Fruit fly (Drosophila melanogaster): Measurements from ENCODE around the gene CG6870.

Gene CG6870

dm6 chr2L:17591960-17592359 lies at the start of gene CG6870, which contains the start of gene Sytalpha:
CG6870 (minus strand) TSS chr2L:17592299.
Sytalpha (plus strand) TSS chr2L:17592260.
- TF ChIP-seq OdsH (GFP tag; optimal IDR thresholded peaks at IDR 0.05) (no peak), CG15336 (GFP tag; IDR thresholded peaks at IDR 0.05) (no peak), Hr39 (GFP tag; optimal IDR thresholded peaks at IDR 0.05) (no peak), Eip78C (GFP tag) (no peak), CG11902 (GFP tag; optimal IDR thresholded peaks at IDR 0.05) (no peak), Ets96B (tag; optimal IDR thresholded peaks at IDR 0.05) (no peak), fd59A (GFP tag; optimal IDR thresholded peaks at IDR 0.05) (no peak), CG10669 (GFP tag; optimal IDR thresholded peaks at IDR 0.05) (no peak), CG6163 (GFP tag; IDR thresholded peaks at IDR 0.05) (no peak), vri (GFP tag; optimal IDR thresholded peaks at IDR 0.05) (no peak)

dm6 chr2L:17627559-17627958 lies 35.5 kb upstream of the CG6870 start, which contains the start of gene CG43054:
CG43054 (plus strand) TSS chr2L:17627859.
- TF ChIP-seq pdm3 (GFP tag; optimal IDR thresholded peaks at IDR 0.05): no peak
- no peak for TF ChIP-seq CG8119 (GFP tag; IDR thresholded peaks at IDR 0.05)
- TF ChIP-seq fd59A (GFP tag; optimal IDR thresholded peaks at IDR 0.05): no peak
- no peak for TF ChIP-seq dsx (GFP tag; optimal IDR thresholded peaks at IDR 0.05; ENCODE audit: poor library complexity, severe bottlenecking)
- TF ChIP-seq CG10631 (GFP tag; optimal IDR thresholded peaks at IDR 0.05): no peak
- TF ChIP-seq Hr4 (GFP tag; optimal IDR thresholded peaks at IDR 0.05): no peak

- no peak for TF ChIP-seq CG8319 (GFP tag; optimal IDR thresholded peaks at IDR 0.05)
- no peak for TF ChIP-seq Eip93F (GFP tag; optimal IDR thresholded peaks at IDR 0.05)
- TF ChIP-seq CG10669 (GFP tag; optimal IDR thresholded peaks at IDR 0.05): no peak
- TF ChIP-seq CG6808 (GFP tag; optimal IDR thresholded peaks at IDR 0.05): no peak
These were observed 33.9 kb upstream of the CG6870 start, which contains the start of gene CG15147 for dm6 chr2L:17625992-17626391. CG15147 (minus strand) TSS chr2L:17626381.

dm6 chr2L:17621194-17621593 lies 29.1 kb upstream of the CG6870 start:
- no peak for TF ChIP-seq Ets21C (GFP tag; optimal IDR thresholded peaks at IDR 0.05)
- TF ChIP-seq CG7368 (GFP tag; optimal IDR thresholded peaks at IDR 0.05): no peak
- TF ChIP-seq net (GFP tag; optimal IDR thresholded peaks at IDR 0.05): no peak
- no peak for TF ChIP-seq spab (GFP tag; optimal IDR thresholded peaks at IDR 0.05)
- no peak for TF ChIP-seq CG6276 (GFP tag; optimal IDR thresholded peaks at IDR 0.05)
- no peak for TF ChIP-seq salr (GFP tag; optimal IDR thresholded peaks at IDR 0.05)
- TF ChIP-seq CG10631 (GFP tag; optimal IDR thresholded peaks at IDR 0.05): no peak
- no peak for TF ChIP-seq fd59A (GFP tag; optimal IDR thresholded peaks at IDR 0.05)
- no peak for TF ChIP-seq CG3032 (tag; optimal IDR thresholded peaks at IDR 0.05)

dm6 chr2L:17615471-17615870 lies 23.4 kb upstream of the CG6870 start:
- TF ChIP-seq Eip78C (GFP tag) (peak; percentile 22), CG11902 (GFP tag; optimal IDR thresholded peaks at IDR 0.05) (no peak), CG3919 (GFP tag; optimal IDR thresholded peaks at IDR 0.05) (no peak), svp (GFP tag) (peak; percentile 41)

- no peak for TF ChIP-seq CG3032 (tag; optimal IDR thresholded peaks at IDR 0.05)
- peak; percentile 9 for TF ChIP-seq Eip78C (GFP tag)
- no peak for TF ChIP-seq OdsH (GFP tag; optimal IDR thresholded peaks at IDR 0.05)
- TF ChIP-seq Smox (GFP tag; optimal IDR thresholded peaks at IDR 0.05): no peak
These were observed 11.1 kb upstream of the CG6870 start for dm6 chr2L:17603152-17603551.

- TF ChIP-seq CG8632 (GFP tag; optimal IDR thresholded peaks at IDR 0.05) (no peak), Eip78C (GFP tag) (no peak), CG6276 (GFP tag; optimal IDR thresholded peaks at IDR 0.05) (no peak), svp (GFP tag) (peak; percentile 11)
These were observed 2.0 kb upstream of the CG6870 start for dm6 chr2L:17594087-17594486.
